Fruit fly (Drosophila melanogaster): ENCODE data around the gene Josd.

Josd gene

DNA sequence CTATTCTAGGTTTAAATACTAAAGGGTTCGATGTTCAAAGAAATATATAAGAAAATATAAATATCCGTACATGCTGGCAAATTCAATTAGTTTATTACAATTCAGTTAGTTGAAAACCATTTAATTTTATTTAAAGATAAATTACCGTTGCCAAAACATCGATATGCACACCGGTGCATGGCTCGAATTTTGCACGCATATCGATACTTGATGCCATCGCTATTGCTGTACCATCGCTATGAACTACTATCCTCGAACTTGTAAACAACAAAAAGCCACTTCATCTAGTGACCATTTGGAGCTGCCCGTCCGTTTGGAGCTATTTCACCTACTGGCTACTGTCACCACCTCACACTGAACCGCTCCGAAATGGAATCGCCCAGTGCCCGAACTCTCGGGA lies at the start of gene Josd (continued):
- TF ChIP-seq bsh (GFP tag; optimal IDR thresholded peaks at IDR 0.05) (no peak), pnt (GFP tag; optimal IDR thresholded peaks at IDR 0.05) (no peak), lab (GFP tag; optimal IDR thresholded peaks at IDR 0.05) (peak; percentile 1), cg (GFP tag; optimal IDR thresholded peaks at IDR 0.05) (no peak), Abd-B (GFP tag; optimal IDR thresholded peaks at IDR 0.05) (no peak), Opbp (GFP tag; IDR thresholded peaks at IDR 0.05; ENCODE audit: partially characterized antibody) (peak; percentile 85), B-H2 (GFP tag; optimal IDR thresholded peaks at IDR 0.05) (peak; percentile 17), lov (optimal IDR thresholded peaks at IDR 0.05) (no peak), lov (GFP tag; IDR thresholded peaks at IDR 0.05) (no peak), Oli (tag; optimal IDR thresholded peaks at IDR 0.05) (no peak), Doc3 (GFP tag; IDR thresholded peaks at IDR 0.05; ENCODE audit: partially characterized antibody) (peak; percentile 77), CG16813 (GFP tag; IDR thresholded peaks at IDR 0.05; ENCODE audit: partially characterized antibody) (peak; percentile 85), CG7839 (tag; optimal IDR thresholded peaks at IDR 0.05) (no peak), zen2 (GFP tag; IDR thresholded peaks at IDR 0.05; ENCODE audit: partially characterized antibody) (peak; percentile 72), run (tag; optimal IDR thresholded peaks at IDR 0.05) (no peak), CG7963 (GFP tag; IDR thresholded peaks at IDR 0.05; ENCODE audit: partially characterized antibody) (peak; percentile 70; the same call in 2 of the 3 replicates), Hmx (GFP tag; optimal IDR thresholded peaks at IDR 0.05) (no peak), hb (GFP tag; IDR thresholded peaks at IDR 0.05; ENCODE audit: partially characterized antibody) (peak; percentile 76), CG12391 (tag; optimal IDR thresholded peaks at IDR 0.05) (peak; percentile 23), btn (GFP tag; optimal IDR thresholded peaks at IDR 0.05) (no peak), Fer1 (GFP tag; optimal IDR thresholded peaks at IDR 0.05) (peak; percentile 3), CG13287 (GFP tag; IDR thresholded peaks at IDR 0.05; ENCODE audit: partially characterized antibody) (peak; percentile 87), CG42726 (GFP tag; IDR thresholded peaks at IDR 0.05; ENCODE audit: partially characterized antibody) (peak; percentile 68; the same call in 1 of the 2 replicates), Hmr (GFP tag; optimal IDR thresholded peaks at IDR 0.05) (peak; percentile 27), tna (GFP tag; IDR thresholded peaks at IDR 0.05; ENCODE audit: partially characterized antibody) (peak; percentile 54), stc (GFP tag; IDR thresholded peaks at IDR 0.05) (no peak), stwl (tag; optimal IDR thresholded peaks at IDR 0.05) (peak; percentile 48), CG2116 (GFP tag; optimal IDR thresholded peaks at IDR 0.05) (peak; percentile 95), CG9797 (GFP tag; optimal IDR thresholded peaks at IDR 0.05) (no peak), knrl (GFP tag; IDR thresholded peaks at IDR 0.05; ENCODE audit: partially characterized antibody) (peak; percentile 85), YL-1 (GFP tag; optimal IDR thresholded peaks at IDR 0.05) (peak; percentile 19), CG34422 (GFP tag; IDR thresholded peaks at IDR 0.05) (0 out of 3 replicates have a peak, but pooled peaks have one; percentile 11), Atf-2 (GFP tag; optimal IDR thresholded peaks at IDR 0.05) (no peak), Sry-δ (GFP tag; optimal IDR thresholded peaks at IDR 0.05) (peak; percentile 90), CG6854 (GFP tag; optimal IDR thresholded peaks at IDR 0.05) (no peak), ems (GFP tag; optimal IDR thresholded peaks at IDR 0.05) (no peak), CG3995 (GFP tag; optimal IDR thresholded peaks at IDR 0.05) (peak; percentile 90), CG2678 (tag; optimal IDR thresholded peaks at IDR 0.05) (peak; percentile 8), CG17359 (tag; optimal IDR thresholded peaks at IDR 0.05) (no peak), Ets97D (GFP tag; optimal IDR thresholded peaks at IDR 0.05) (peak; percentile 31), tll (GFP tag; optimal IDR thresholded peaks at IDR 0.05) (no peak), unc-4 (GFP tag; IDR thresholded peaks at IDR 0.05; ENCODE audit: partially characterized antibody) (peak; percentile 84), abd-A (tag; optimal IDR thresholded peaks at IDR 0.05) (no peak), CG17912 (GFP tag; optimal IDR thresholded peaks at IDR 0.05) (no peak), chif (GFP tag; optimal IDR thresholded peaks at IDR 0.05) (no peak), CG12659 (GFP tag; optimal IDR thresholded peaks at IDR 0.05) (peak; percentile 33), CG18619 (GFP tag; optimal IDR thresholded peaks at IDR 0.05) (no peak), MBD-R2 (GFP tag; IDR thresholded peaks at IDR 0.05) (peak; percentile 71)
